Worm (Caenorhabditis elegans): Measurements from ENCODE around the gene Y66H1A.8.
A peak's percentile ranks its signal among the peaks of the same experiment; 100 is the strongest.

Y66H1A.8 gene

ce11 chrIV:443622-444021 lies 11.1 kb downstream of the Y66H1A.8 start, which contains the start of gene mrpl-55 (continued):
- TF ChIP-seq nhr-77 (tag; optimal IDR thresholded peaks at IDR 0.05) (peak; percentile 56), alr-1 (tag; optimal IDR thresholded peaks at IDR 0.05) (peak; percentile 42), Y55F3AM.14 (GFP tag; optimal IDR thresholded peaks at IDR 0.05) (no peak), unc-62 (GFP tag; optimal IDR thresholded peaks at IDR 0.05) (no peak), blmp-1 (tag; optimal IDR thresholded peaks at IDR 0.05; ENCODE audit: insufficient read depth) (peak; percentile 1), unc-39 (tag; optimal IDR thresholded peaks at IDR 0.05) (no peak), egl-27 (tag; optimal IDR thresholded peaks at IDR 0.05) (peak; percentile 51), R02D3.7 (tag; optimal IDR thresholded peaks at IDR 0.05) (peak; percentile 35), mab-5 (tag; optimal IDR thresholded peaks at IDR 0.05) (peak; percentile 14), nhr-25 (tag; optimal IDR thresholded peaks at IDR 0.05) (peak; percentile 71), nhr-23 (tag; optimal IDR thresholded peaks at IDR 0.05) (no peak)

- TF ChIP-seq lin-11 (tag; optimal IDR thresholded peaks at IDR 0.05) = no peak
- TF ChIP-seq fos-1 (tag; optimal IDR thresholded peaks at IDR 0.05) = peak; percentile 91
- no peak for TF ChIP-seq sma-9 (GFP tag; optimal IDR thresholded peaks at IDR 0.05)
- no peak for TF ChIP-seq sma-9 (tag; optimal IDR thresholded peaks at IDR 0.05)
Measured at ce11 chrIV:440509-440908, 14.2 kb downstream of the Y66H1A.8 start, which contains the start of gene hum-8. Gene hum-8, minus strand, starts transcription at chrIV:440554.

ce11 chrIV:438384-438783 lies 16.3 kb downstream of the Y66H1A.8 start:
- no peak for TF ChIP-seq snpc-4 (tag; optimal IDR thresholded peaks at IDR 0.05)
- no peak for TF ChIP-seq mdl-1 (tag; optimal IDR thresholded peaks at IDR 0.05)
- TF ChIP-seq ZK546.5 (tag; optimal IDR thresholded peaks at IDR 0.05) = no peak
- no peak for TF ChIP-seq unc-55 (GFP tag; optimal IDR thresholded peaks at IDR 0.05)
- no peak for TF ChIP-seq aly-2 (tag; optimal IDR thresholded peaks at IDR 0.05)
- TF ChIP-seq ztf-4 (tag; optimal IDR thresholded peaks at IDR 0.05) = no peak
- no peak for TF ChIP-seq nhr-21 (tag; optimal IDR thresholded peaks at IDR 0.05)
- TF ChIP-seq elt-1 (tag; optimal IDR thresholded peaks at IDR 0.05) = no peak
- no peak for TF ChIP-seq fos-1 (tag; optimal IDR thresholded peaks at IDR 0.05)
- no peak for TF ChIP-seq sma-3 (GFP tag; optimal IDR thresholded peaks at IDR 0.05)
- TF ChIP-seq ceh-82 (tag; optimal IDR thresholded peaks at IDR 0.05) = no peak
- no peak for TF ChIP-seq elt-3 (tag; optimal IDR thresholded peaks at IDR 0.05)

- TF ChIP-seq nhr-21 (tag; optimal IDR thresholded peaks at IDR 0.05) (no peak), egl-27 (tag; optimal IDR thresholded peaks at IDR 0.05) (no peak), fos-1 (tag; optimal IDR thresholded peaks at IDR 0.05) (peak; percentile 57)
Measured at ce11 chrIV:428869-429268, 25.8 kb downstream of the Y66H1A.8 start, which contains the start of gene Y66H1A.5. Gene Y66H1A.5, minus strand, starts transcription at chrIV:429133.

ce11 chrIV:427100-427908 lies 27.4 kb downstream of the Y66H1A.8 start:
- TF ChIP-seq crh-2 (tag; optimal IDR thresholded peaks at IDR 0.05) = no peak
- TF ChIP-seq sma-9 (GFP tag; optimal IDR thresholded peaks at IDR 0.05) = no peak
- no peak for TF ChIP-seq sma-9 (tag; optimal IDR thresholded peaks at IDR 0.05)
- TF ChIP-seq unc-39 (tag; optimal IDR thresholded peaks at IDR 0.05) = no peak
- TF ChIP-seq nhr-23 (tag; optimal IDR thresholded peaks at IDR 0.05) = no peak
- TF ChIP-seq ceh-16 (tag; optimal IDR thresholded peaks at IDR 0.05) = no peak
- TF ChIP-seq mab-5 (tag; optimal IDR thresholded peaks at IDR 0.05) = no peak
- TF ChIP-seq nhr-10 (tag; optimal IDR thresholded peaks at IDR 0.05) = no peak
- TF ChIP-seq blmp-1 (tag; optimal IDR thresholded peaks at IDR 0.05; ENCODE audit: insufficient read depth) = no peak
- no peak for TF ChIP-seq nhr-129 (tag; optimal IDR thresholded peaks at IDR 0.05)
- no peak for TF ChIP-seq C34F6.9 (tag; optimal IDR thresholded peaks at IDR 0.05)
- no peak for TF ChIP-seq nhr-237 (tag; optimal IDR thresholded peaks at IDR 0.05)
- no peak for TF ChIP-seq lsy-2 (tag; optimal IDR thresholded peaks at IDR 0.05)

Measured in whole organism, L2 larva.